Worm (Caenorhabditis elegans) whole organism, L4/young adult: ENCODE results near the gene gas-1.

Source experiments
- W03F9.2 ChIP-seq: fragments of 150-350 bp; optimal IDR thresholded peaks from 2 replicates; lab custom pipeline; 2014; ENCODE audit warnings: missing biosample characterization, missing genetic modification characterization
- dao-5 ChIP-seq: sonication (generic microtip); optimal IDR thresholded peaks from 2 replicates; lab custom pipeline; 2016; ENCODE audit warnings: missing genotype, missing genetic modification characterization, moderate library complexity, missing compliant biosample characterization
- him-1 ChIP-seq: sonication (generic microtip); optimal IDR thresholded peaks from 2 replicates; lab custom pipeline; 2016; ENCODE audit warnings: missing genotype, missing genetic modification reagents, missing genetic modification characterization, missing compliant biosample characterization

DNA sequence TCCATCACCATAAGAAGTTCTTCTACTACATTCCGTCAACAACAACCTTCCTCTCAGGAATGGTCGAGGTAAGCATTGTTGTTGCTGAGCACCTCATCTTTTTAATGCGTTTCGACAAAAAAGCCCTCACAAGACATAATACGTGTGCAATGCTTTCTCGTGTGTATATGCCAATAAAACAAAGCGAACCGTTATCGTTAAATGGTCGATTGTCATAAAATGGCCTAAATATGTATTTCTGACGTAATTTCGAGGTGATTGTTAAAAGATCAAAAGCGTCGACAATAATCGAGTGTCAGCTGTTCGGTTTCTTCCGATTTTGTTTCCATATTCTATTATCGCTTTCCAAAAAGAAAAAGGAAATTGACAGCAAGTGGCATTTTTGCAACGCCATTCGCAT lies 45.5 kb downstream of the gas-1 start:
- TF ChIP-seq him-1 (tag; lab: Kevin White, UChicago) (no peak), W03F9.2 (tag; lab: Kevin White, UChicago) (no peak), dao-5 (tag; lab: Kevin White, UChicago) (no peak)
